Fruit fly (Drosophila melanogaster): ENCODE data around the gene CG9231.
A peak's percentile ranks its signal among the peaks of the same experiment; 100 is the strongest.

Gene CG9231

dm6 chr3L:19612172-19612571, 26.4 kb upstream of the CG9231 start, which contains the start of the genes Lon and PIG-F (continued):
- TF ChIP-seq stwl (tag; optimal IDR thresholded peaks at IDR 0.05) (peak; percentile 97), Taf1 (GFP tag; IDR thresholded peaks at IDR 0.05) (peak; percentile 97), sisA (GFP tag; IDR thresholded peaks at IDR 0.05) (peak; percentile 99), Bdp1 (GFP tag; optimal IDR thresholded peaks at IDR 0.05) (peak; percentile 93), CG8388 (GFP tag; optimal IDR thresholded peaks at IDR 0.05) (peak; percentile 98), Neu2 (GFP tag; optimal IDR thresholded peaks at IDR 0.05; ENCODE audit: borderline replicate concordance) (peak; percentile 94), caup (GFP tag; optimal IDR thresholded peaks at IDR 0.05; ENCODE audit: severe bottlenecking) (peak; percentile 99), hth (optimal IDR thresholded peaks at IDR 0.05) (no peak), CG9876 (GFP tag; optimal IDR thresholded peaks at IDR 0.05) (peak; percentile 94), CG6791 (GFP tag; IDR thresholded peaks at IDR 0.05; ENCODE audit: partially characterized antibody) (peak; percentile 44; the same call in 1 of the 3 replicates), ac (GFP tag; optimal IDR thresholded peaks at IDR 0.05) (peak; percentile 99), mam (GFP tag; optimal IDR thresholded peaks at IDR 0.05) (peak; percentile 99), stc (GFP tag; IDR thresholded peaks at IDR 0.05) (peak; percentile 98), disco-r (GFP tag; optimal IDR thresholded peaks at IDR 0.05) (peak; percentile 96), fru (optimal IDR thresholded peaks at IDR 0.05) (no peak), slbo (GFP tag; IDR thresholded peaks at IDR 0.05) (peak; percentile 99), CG10274 (GFP tag; optimal IDR thresholded peaks at IDR 0.05) (peak; percentile 95), Oaz (GFP tag; IDR thresholded peaks at IDR 0.05) (peak; percentile 97), Atf3 (GFP tag; optimal IDR thresholded peaks at IDR 0.05) (peak; percentile 98), CG8359 (GFP tag; optimal IDR thresholded peaks at IDR 0.05; ENCODE audit: borderline replicate concordance) (peak; percentile 95), D19A (tag; optimal IDR thresholded peaks at IDR 0.05) (peak; percentile 97), Mad (GFP tag; optimal IDR thresholded peaks at IDR 0.05) (peak; percentile 99), CG30403 (GFP tag; optimal IDR thresholded peaks at IDR 0.05) (peak; percentile 100), Hr39 (optimal IDR thresholded peaks at IDR 0.05) (no peak), Usf (GFP tag; optimal IDR thresholded peaks at IDR 0.05) (peak; percentile 99), sc (optimal IDR thresholded peaks at IDR 0.05) (no peak), sc (GFP tag; optimal IDR thresholded peaks at IDR 0.05) (peak; percentile 99), Gsc (GFP tag; IDR thresholded peaks at IDR 0.05) (peak; percentile 96), Sry-δ (GFP tag; optimal IDR thresholded peaks at IDR 0.05) (peak; percentile 77), lilli (GFP tag; optimal IDR thresholded peaks at IDR 0.05) (peak; percentile 99), chif (GFP tag; optimal IDR thresholded peaks at IDR 0.05) (peak; percentile 98 to 99), tll (GFP tag; optimal IDR thresholded peaks at IDR 0.05) (peak; percentile 59 to 81), CG4328 (GFP tag; optimal IDR thresholded peaks at IDR 0.05) (peak; percentile 99), HmgZ (tag; optimal IDR thresholded peaks at IDR 0.05) (peak; percentile 98), CG5953 (GFP tag; IDR thresholded peaks at IDR 0.05) (peak; percentile 95), Awh (GFP tag; IDR thresholded peaks at IDR 0.05) (peak; percentile 95), al (GFP tag; IDR thresholded peaks at IDR 0.05) (peak; percentile 98), ab (GFP tag; optimal IDR thresholded peaks at IDR 0.05) (peak; percentile 96), PHDP (tag; optimal IDR thresholded peaks at IDR 0.05) (peak; percentile 99), trem (tag; optimal IDR thresholded peaks at IDR 0.05) (peak; percentile 97), p53 (GFP tag; optimal IDR thresholded peaks at IDR 0.05) (peak; percentile 93), Ada2b (GFP tag; IDR thresholded peaks at IDR 0.05) (peak; percentile 98), Doc2 (GFP tag; IDR thresholded peaks at IDR 0.05) (peak; percentile 96), gce (GFP tag; IDR thresholded peaks at IDR 0.05) (peak; percentile 95), NC2α (GFP tag; optimal IDR thresholded peaks at IDR 0.05) (peak; percentile 95), tx (GFP tag; optimal IDR thresholded peaks at IDR 0.05) (peak; percentile 98), scrt (GFP tag; optimal IDR thresholded peaks at IDR 0.05) (peak; percentile 95), pb (GFP tag; optimal IDR thresholded peaks at IDR 0.05) (peak; percentile 92), nerfin-2 (GFP tag; IDR thresholded peaks at IDR 0.05; ENCODE audit: partially characterized antibody) (peak; percentile 79), bowl (GFP tag; IDR thresholded peaks at IDR 0.05) (peak; percentile 92), gsb (GFP tag; IDR thresholded peaks at IDR 0.05) (peak; percentile 96), Camta (GFP tag; optimal IDR thresholded peaks at IDR 0.05) (peak; percentile 99), Lpt (GFP tag; optimal IDR thresholded peaks at IDR 0.05) (no peak)

Measured in whole organism, embryonic.